Worm (Caenorhabditis elegans) whole organism, early embryonic: ENCODE measurements around the gene metl-5.

Source experiments
- aly-1 ChIP-seq: sonication (generic microtip); optimal IDR thresholded peaks from 2 replicates; lab custom pipeline; 2016; ENCODE audit warnings: missing genetic modification characterization, missing compliant biosample characterization
- ama-1 ChIP-seq: fragments of 150-350 bp; optimal IDR thresholded peaks from 2 replicates; lab custom pipeline; 2014
- hmg-4 ChIP-seq: fragments of 200-800 bp; sonication (Bioruptor generic); optimal IDR thresholded peaks from 2 replicates; lab custom pipeline; 2018; ENCODE audit warnings: mild to moderate bottlenecking, missing genetic modification characterization, missing compliant biosample characterization
- hnd-1 ChIP-seq: sonication (generic microtip); optimal IDR thresholded peaks from 2 replicates; lab custom pipeline; 2016; ENCODE audit warnings: missing genetic modification characterization, missing compliant biosample characterization
- tbx-11 ChIP-seq: fragments of 200-800 bp; sonication (Bioruptor generic); IDR thresholded peaks from 2 replicates; pipeline ENCODE4 v1.3.6; 2022; ENCODE audit warnings: missing genetic modification characterization, missing compliant biosample characterization
- tbx-37 ChIP-seq: fragments of 200-800 bp; sonication (Bioruptor generic); conservative IDR thresholded peaks from 2 replicates; pipeline ENCODE4 v1.3.6; 2022; ENCODE audit warnings: missing genetic modification reagents, missing genetic modification characterization, missing compliant biosample characterization

- TF ChIP-seq ama-1 = no peak
- no peak for TF ChIP-seq tbx-11
- TF ChIP-seq hnd-1 (tag; lab: Kevin White, UChicago) = no peak
- TF ChIP-seq aly-1 (tag; lab: Kevin White, UChicago) = no peak
- no peak for TF ChIP-seq tbx-37
- no peak for TF ChIP-seq hmg-4 (GFP tag; lab: Kevin White, UChicago)
Observed at ce11 chrIII:4849739-4850138, 46.9 kb downstream of the metl-5 start, which contains the start of gene nonu-1.
